Worm (Caenorhabditis elegans): ENCODE measurements around the gene lin-52.

The lin-52 gene

ce11 chrIII:9780665-9781304, 43.8 kb downstream of the lin-52 start, which contains the start of gene vha-1 (continued):
- peak in 4 of 6 experiments; percentile 11 to 92 (median 79) for TF ChIP-seq elt-3 (tag; optimal IDR thresholded peaks at IDR 0.05)
- TF ChIP-seq snu-23 (GFP tag; optimal IDR thresholded peaks at IDR 0.05) = peak; percentile 94
- no peak for TF ChIP-seq egl-27 (tag; optimal IDR thresholded peaks at IDR 0.05)
- peak in 1 of 2 experiments; percentile 18 for TF ChIP-seq ztf-11 (tag; optimal IDR thresholded peaks at IDR 0.05)
- no peak for TF ChIP-seq nhr-11 (tag; optimal IDR thresholded peaks at IDR 0.05)
- TF ChIP-seq efl-1 (optimal IDR thresholded peaks at IDR 0.05) = peak; percentile 79 to 89
- TF ChIP-seq efl-1 (GFP tag; optimal IDR thresholded peaks at IDR 0.05 in 1 of 2) = peak; percentile 79 to 94
- TF ChIP-seq ces-1 (GFP tag; optimal IDR thresholded peaks at IDR 0.05) = no peak
- TF ChIP-seq blmp-1 (tag; optimal IDR thresholded peaks at IDR 0.05) = peak; percentile 57
- peak; percentile 88 for TF ChIP-seq nhr-20 (tag; optimal IDR thresholded peaks at IDR 0.05)
- TF ChIP-seq nhr-237 (tag; optimal IDR thresholded peaks at IDR 0.05) = peak; percentile 84
- TF ChIP-seq rnt-1 (tag; optimal IDR thresholded peaks at IDR 0.05) = peak; percentile 73
- peak; percentile 34 for TF ChIP-seq lir-3 (tag; optimal IDR thresholded peaks at IDR 0.05; ENCODE audit: poor library complexity)
- TF ChIP-seq lin-14 (GFP tag; optimal IDR thresholded peaks at IDR 0.05) = peak; percentile 93
- no peak for TF ChIP-seq unc-98 (GFP tag; IDR thresholded peaks at IDR 0.05)
- peak in 1 of 2 experiments; percentile 81 for TF ChIP-seq mdl-1 (tag; optimal IDR thresholded peaks at IDR 0.05)
- peak; percentile 43 for TF ChIP-seq snpc-4 (tag; optimal IDR thresholded peaks at IDR 0.05)
- TF ChIP-seq C16A3.4 (tag; optimal IDR thresholded peaks at IDR 0.05) = peak; percentile 91
- TF ChIP-seq nhr-71 (tag; optimal IDR thresholded peaks at IDR 0.05) = peak; percentile 90

DNA sequence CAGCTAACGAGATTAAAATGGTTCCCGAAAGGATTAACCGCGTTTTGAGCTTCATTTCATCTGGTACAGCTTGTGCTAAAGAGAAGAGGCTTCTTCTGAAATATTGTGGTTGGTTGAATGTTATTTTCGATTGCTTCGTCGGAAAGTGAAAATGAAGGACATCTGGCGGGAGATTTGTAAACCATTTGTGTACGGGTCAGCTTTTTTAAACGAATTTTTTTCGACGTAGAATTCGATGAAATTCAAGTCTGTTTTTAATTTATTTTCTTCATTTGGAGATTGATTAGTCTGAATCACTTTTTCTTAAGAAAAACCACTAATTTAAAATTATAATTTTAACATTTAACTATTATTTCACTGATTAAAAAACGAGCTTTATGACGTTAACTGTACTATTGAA, 44.3 kb downstream of the lin-52 start, which contains the start of gene sqv-3:
TSS of gene sqv-3 (minus strand) at position 101 of the 400 bp plus-strand sequence.
- TF ChIP-seq dsc-1 (tag; optimal IDR thresholded peaks at IDR 0.05) (peak; percentile 39), efl-1 (optimal IDR thresholded peaks at IDR 0.05) (no peak), efl-1 (GFP tag; optimal IDR thresholded peaks at IDR 0.05 in 1 of 2) (peak in 1 of 2 experiments; percentile 74), ceh-88 (GFP tag; IDR thresholded peaks at IDR 0.05) (no peak), C16A3.4 (tag; optimal IDR thresholded peaks at IDR 0.05) (no peak), hlh-17 (GFP tag; optimal IDR thresholded peaks at IDR 0.05; ENCODE audit: borderline replicate concordance) (no peak), nhr-19 (GFP tag; conservative IDR thresholded peaks at IDR 0.05) (no peak), dpl-1 (GFP tag; optimal IDR thresholded peaks at IDR 0.05) (no peak)

- no peak for TF ChIP-seq nhr-28 (tag; optimal IDR thresholded peaks at IDR 0.05)
Observed at ce11 chrIII:9779080-9779479, 45.5 kb downstream of the lin-52 start.

DNA sequence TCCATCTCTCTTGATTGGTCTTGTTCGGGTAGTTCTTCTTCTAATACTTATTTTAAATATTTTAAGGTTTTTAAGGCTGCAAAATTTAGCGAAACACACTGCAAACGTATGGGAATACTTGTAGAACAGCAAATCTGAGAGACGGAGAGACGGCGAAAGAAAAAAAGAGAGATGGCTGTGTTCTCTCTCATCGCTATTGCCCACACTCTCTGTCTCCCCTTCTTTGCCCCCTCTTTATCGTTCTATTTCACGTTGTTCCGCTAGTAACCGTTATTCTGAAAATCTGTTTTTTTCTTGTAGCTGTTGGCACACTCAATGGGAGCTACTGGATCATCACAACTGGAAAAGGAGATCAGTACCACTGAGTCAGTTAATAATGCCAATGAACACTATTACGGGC, 48.2 kb downstream of the lin-52 start, which contains the start of gene usp-46:
TSS of gene usp-46 (plus strand) at position 301 of the 400 bp plus-strand sequence.
- TF ChIP-seq lin-13 (GFP tag; optimal IDR thresholded peaks at IDR 0.05) (no peak), nhr-19 (GFP tag; conservative IDR thresholded peaks at IDR 0.05) (no peak), snpc-4 (tag; optimal IDR thresholded peaks at IDR 0.05) (no peak), elt-2 (tag; optimal IDR thresholded peaks at IDR 0.05) (no peak), ceh-90 (tag; optimal IDR thresholded peaks at IDR 0.05) (no peak), unc-30 (tag; optimal IDR thresholded peaks at IDR 0.05) (no peak), fkh-10 (GFP tag; optimal IDR thresholded peaks at IDR 0.05) (no peak), fkh-8 (tag; optimal IDR thresholded peaks at IDR 0.05) (no peak), nhr-20 (tag; optimal IDR thresholded peaks at IDR 0.05) (no peak), ceh-8 (GFP tag; optimal IDR thresholded peaks at IDR 0.05) (no peak), dsc-1 (tag; optimal IDR thresholded peaks at IDR 0.05) (no peak), Y116A8C.19 (tag; optimal IDR thresholded peaks at IDR 0.05; ENCODE audit: borderline replicate concordance) (no peak), alr-1 (tag; optimal IDR thresholded peaks at IDR 0.05; ENCODE audit: borderline replicate concordance) (no peak), fos-1 (tag; optimal IDR thresholded peaks at IDR 0.05) (no peak), nhr-28 (tag; optimal IDR thresholded peaks at IDR 0.05) (no peak), sptf-1 (tag; optimal IDR thresholded peaks at IDR 0.05) (no peak), dpl-1 (GFP tag; optimal IDR thresholded peaks at IDR 0.05) (no peak), mef-2 (tag; optimal IDR thresholded peaks at IDR 0.05) (no peak), hlh-17 (GFP tag; optimal IDR thresholded peaks at IDR 0.05; ENCODE audit: borderline replicate concordance) (no peak), nhr-84 (tag; optimal IDR thresholded peaks at IDR 0.05) (no peak), ztf-11 (tag; optimal IDR thresholded peaks at IDR 0.05) (no peak), lsy-2 (tag; optimal IDR thresholded peaks at IDR 0.05) (peak in 1 of 2 experiments; percentile 16), ets-5 (GFP tag; IDR thresholded peaks at IDR 0.05) (no peak), nhr-76 (tag; optimal IDR thresholded peaks at IDR 0.05) (no peak), snu-23 (GFP tag; optimal IDR thresholded peaks at IDR 0.05) (peak; percentile 13), ceh-82 (tag; optimal IDR thresholded peaks at IDR 0.05) (peak in 1 of 3 experiments; percentile 30), jun-1 (tag; optimal IDR thresholded peaks at IDR 0.05) (no peak), efl-1 (optimal IDR thresholded peaks at IDR 0.05) (peak in 1 of 2 experiments; percentile 5), efl-1 (GFP tag; optimal IDR thresholded peaks at IDR 0.05 in 1 of 2) (no peak), tbx-2 (tag; optimal IDR thresholded peaks at IDR 0.05) (no peak), lin-14 (GFP tag; optimal IDR thresholded peaks at IDR 0.05) (peak; percentile 53)
